Worm (Caenorhabditis elegans) whole organism, L2 larva: ENCODE measurements around the gene ZK897.10.

ENCODE experiments used
- blmp-1 ChIP-seq: sonication (generic microtip); optimal IDR thresholded peaks from 2 replicates; lab custom pipeline; 2017; ENCODE audit warnings: missing genetic modification characterization, mild to moderate bottlenecking, missing compliant biosample characterization, antibody characterized with exemption, moderate library complexity; ENCODE audit not compliant: insufficient read depth
- crh-2 ChIP-seq: sonication (generic microtip); optimal IDR thresholded peaks from 2 replicates; lab custom pipeline; 2017; ENCODE audit warnings: missing biosample characterization, missing genetic modification characterization
- egl-27 ChIP-seq: sonication (generic microtip); optimal IDR thresholded peaks from 3 replicates; lab custom pipeline; 2017; ENCODE audit warnings: missing biosample characterization, missing genetic modification reagents, missing genetic modification characterization
- elt-3 ChIP-seq: sonication (generic microtip); optimal IDR thresholded peaks from 2 replicates; lab custom pipeline; 2017; ENCODE audit warnings: missing biosample characterization, missing genetic modification characterization
- lsy-2 ChIP-seq, 2 experiments: fragments of 150-350 bp in 1 of 2; sonication (generic microtip) in 1 of 2; optimal IDR thresholded peaks; 2 replicates each; lab custom pipeline; 2014 to 2017; ENCODE audit warnings: missing biosample characterization in 2 of 2, missing genetic modification characterization in 2 of 2
- skn-1 ChIP-seq: sonication (generic microtip); optimal IDR thresholded peaks from 2 replicates; lab custom pipeline; 2017; ENCODE audit warnings: missing biosample characterization, missing genetic modification characterization

ce11 chrIV:12757470-12757869, 7.7 kb upstream of the ZK897.10 start, which contains the start of gene flp-9:
- TF ChIP-seq blmp-1 (tag; lab: Kevin White, UChicago) (no peak), lsy-2 (tag; optimal IDR thresholded peaks at IDR 0.05; lab: Kevin White, UChicago) (no peak), elt-3 (no peak), skn-1 (tag; lab: Kevin White, UChicago) (no peak), crh-2 (tag; lab: Kevin White, UChicago) (no peak), egl-27 (no peak)
